Worm (Caenorhabditis elegans) whole organism, mixed stage, embryonic: Measurements from ENCODE around the gene C40H5.2.

ENCODE experiments used
- blmp-1 ChIP-seq: fragments of 150-350 bp; optimal IDR thresholded peaks from 2 replicates; lab custom pipeline; 2014; ENCODE audit warnings: missing biosample characterization, missing genetic modification characterization
- ceh-43 ChIP-seq: fragments of 200-800 bp; sonication (Bioruptor generic); optimal IDR thresholded peaks from 2 replicates; lab custom pipeline; 2018; ENCODE audit warnings: mild to moderate bottlenecking, missing genetic modification characterization, moderate library complexity, missing compliant biosample characterization
- elt-3 ChIP-seq: fragments of 150-350 bp; optimal IDR thresholded peaks from 2 replicates; lab custom pipeline; 2014; ENCODE audit warnings: missing biosample characterization, missing genetic modification characterization
- lin-32 ChIP-seq: fragments of 200-800 bp; sonication (Bioruptor generic); optimal IDR thresholded peaks from 2 replicates; lab custom pipeline; 2018; ENCODE audit warnings: mild to moderate bottlenecking, missing genetic modification characterization, missing compliant biosample characterization
- lsy-2 ChIP-seq: fragments of 150-350 bp; optimal IDR thresholded peaks from 2 replicates; lab custom pipeline; 2014; ENCODE audit warnings: missing biosample characterization, missing genetic modification characterization
- nhr-237 ChIP-seq: fragments of 150-350 bp; optimal IDR thresholded peaks from 2 replicates; lab custom pipeline; 2014; ENCODE audit warnings: missing biosample characterization, missing genetic modification characterization
- snpc-4 ChIP-seq: fragments of 150-350 bp; optimal IDR thresholded peaks from 2 replicates; lab custom pipeline; 2014; ENCODE audit warnings: missing biosample characterization, missing genetic modification characterization
- tbx-8 ChIP-seq: fragments of 200-800 bp; sonication (Bioruptor generic); optimal IDR thresholded peaks from 2 replicates; lab custom pipeline; 2018; ENCODE audit warnings: mild to moderate bottlenecking, missing genetic modification characterization, moderate library complexity, missing compliant biosample characterization

- no peak for TF ChIP-seq lin-32 (GFP tag; lab: Kevin White, UChicago)
- TF ChIP-seq tbx-8 (GFP tag; lab: Kevin White, UChicago) = no peak
- no peak for TF ChIP-seq snpc-4 (tag; lab: Kevin White, UChicago)
- TF ChIP-seq nhr-237 (tag; lab: Kevin White, UChicago) = no peak
- TF ChIP-seq ceh-43 = no peak
- TF ChIP-seq blmp-1 (tag; lab: Kevin White, UChicago) = no peak
- TF ChIP-seq elt-3 (tag; lab: Kevin White, UChicago) = no peak
- no peak for TF ChIP-seq lsy-2 (tag; lab: Kevin White, UChicago)
These were observed 29.4 kb upstream of the C40H5.2 start, which contains the start of gene C44C10.9 for ce11 chrX:11716463-11716960.
